Worm (Caenorhabditis elegans) whole organism, young adult: ENCODE measurements around the gene F35B3.3.
A peak's percentile ranks its signal among the peaks of the same experiment; 100 is the strongest.

ENCODE experiments used
- B0035.1 ChIP-seq: sonication (generic microtip); optimal IDR thresholded peaks from 2 replicates; lab custom pipeline; 2016; ENCODE audit warnings: missing genetic modification characterization, mild to moderate bottlenecking, missing compliant biosample characterization, missing genotype, missing genetic modification reagents
- B0261.1 ChIP-seq: sonication (generic microtip); optimal IDR thresholded peaks from 2 replicates; lab custom pipeline; 2016; ENCODE audit warnings: mild to moderate bottlenecking, missing genetic modification characterization, moderate library complexity, missing compliant biosample characterization
- C06A6.2 ChIP-seq: fragments of 200-800 bp; sonication (Bioruptor generic); conservative IDR thresholded peaks from 2 replicates; pipeline ENCODE4 v1.3.6; 2022; ENCODE audit warnings: missing genetic modification characterization, missing compliant biosample characterization
- F22D6.2 ChIP-seq: sonication (generic microtip); optimal IDR thresholded peaks from 2 replicates; lab custom pipeline; 2016; ENCODE audit warnings: mild to moderate bottlenecking, missing genetic modification characterization, missing compliant biosample characterization
- F23B12.7 ChIP-seq: sonication (generic microtip); optimal IDR thresholded peaks from 2 replicates; lab custom pipeline; 2017; ENCODE audit warnings: missing genetic modification characterization, mild to moderate bottlenecking, missing compliant biosample characterization, antibody characterized with exemption, moderate library complexity; ENCODE audit not compliant: insufficient read depth
- K12H6.12 ChIP-seq: fragments of 200-800 bp; sonication (Bioruptor generic); optimal IDR thresholded peaks from 2 replicates; lab custom pipeline; 2018; ENCODE audit warnings: mild to moderate bottlenecking, missing genetic modification characterization, missing compliant biosample characterization
- ama-1 ChIP-seq, 3 experiments: fragments of 150-350 bp in 1 of 3; sonication (generic microtip) in 2 of 3; optimal IDR thresholded peaks; 2 replicates each; lab custom pipeline; 2014 to 2018; ENCODE audit warnings: missing biosample characterization in 2 of 3, missing genetic modification characterization in 2 of 3, missing genetic modification reagents in 2 of 3
- athp-1 ChIP-seq: sonication (generic microtip); optimal IDR thresholded peaks from 2 replicates; lab custom pipeline; 2017; ENCODE audit warnings: mild to moderate bottlenecking, missing genetic modification characterization, missing compliant biosample characterization
- bed-1 ChIP-seq: fragments of 200-800 bp; sonication (Bioruptor generic); IDR thresholded peaks from 2 replicates; pipeline ENCODE4 v1.3.6; 2022; ENCODE audit warnings: missing genetic modification reagents, missing genetic modification characterization, missing compliant biosample characterization
- ccch-3 ChIP-seq: fragments of 200-800 bp; sonication (Bioruptor generic); optimal IDR thresholded peaks from 2 replicates; lab custom pipeline; 2018; ENCODE audit warnings: mild to moderate bottlenecking, missing genetic modification characterization, missing compliant biosample characterization
- cebp-1 ChIP-seq, 2 experiments: fragments of 200-800 bp in 1 of 2; sonication (Bioruptor generic) in 1 of 2; sonication (generic microtip) in 1 of 2; IDR thresholded peaks in 1 of 2; optimal IDR thresholded peaks in 1 of 2; 2 replicates each; pipeline versions ENCODE4 v1.3.6 to Lab custom; 2017 to 2022; ENCODE audit warnings: missing compliant biosample characterization in 2 of 2, missing genetic modification characterization in 2 of 2, mild to moderate bottlenecking in 1 of 2, missing genetic modification reagents in 1 of 2, moderate library complexity in 1 of 2
- ceh-79 ChIP-seq: sonication (generic microtip); optimal IDR thresholded peaks from 2 replicates; lab custom pipeline; 2017; ENCODE audit warnings: mild to moderate bottlenecking, missing genetic modification characterization, missing compliant biosample characterization
- ceh-91 ChIP-seq: fragments of 200-800 bp; sonication (Bioruptor generic); IDR thresholded peaks from 2 replicates; pipeline ENCODE4 v1.3.6; 2022; ENCODE audit warnings: missing genetic modification reagents, missing genetic modification characterization, missing compliant biosample characterization
- dox-1 ChIP-seq: fragments of 200-800 bp; sonication (Bioruptor generic); IDR thresholded peaks from 2 replicates; pipeline ENCODE4 v1.3.6; 2022; ENCODE audit warnings: missing genetic modification reagents, missing genetic modification characterization, missing compliant biosample characterization
- efl-1 ChIP-seq: fragments of 150-350 bp; optimal IDR thresholded peaks from 2 replicates; lab custom pipeline; 2014; ENCODE audit warnings: missing biosample characterization, missing genetic modification reagents, missing genetic modification characterization
- egl-44 ChIP-seq: fragments of 200-800 bp; sonication (Bioruptor generic); IDR thresholded peaks from 2 replicates; pipeline ENCODE4 v1.3.6; 2022; ENCODE audit warnings: missing genetic modification reagents, missing genetic modification characterization, missing compliant biosample characterization
- gei-17 ChIP-seq: fragments of 200-800 bp; sonication (Bioruptor generic); optimal IDR thresholded peaks from 2 replicates; lab custom pipeline; 2018; ENCODE audit warnings: mild to moderate bottlenecking, missing genetic modification characterization, missing compliant biosample characterization
- hmg-20 ChIP-seq: fragments of 200-800 bp; sonication (Bioruptor generic); IDR thresholded peaks from 2 replicates; pipeline ENCODE4 v1.3.6; 2022; ENCODE audit warnings: missing genetic modification reagents, missing genetic modification characterization, missing compliant biosample characterization
- let-526 ChIP-seq: fragments of 200-800 bp; sonication (Bioruptor generic); IDR thresholded peaks from 2 replicates; pipeline ENCODE4 v1.3.6; 2022; ENCODE audit warnings: missing genetic modification reagents, missing genetic modification characterization, missing compliant biosample characterization
- lsy-27 ChIP-seq: sonication (generic microtip); optimal IDR thresholded peaks from 2 replicates; lab custom pipeline; 2017; ENCODE audit warnings: missing genetic modification characterization, mild to moderate bottlenecking, missing compliant biosample characterization, antibody characterized with exemption, missing genotype, borderline replicate concordance; ENCODE audit not compliant: insufficient read depth
- madf-10 ChIP-seq: sonication (generic microtip); optimal IDR thresholded peaks from 2 replicates; lab custom pipeline; 2016; ENCODE audit warnings: mild to moderate bottlenecking, missing genetic modification characterization, missing compliant biosample characterization
- madf-3 ChIP-seq: fragments of 200-800 bp; sonication (Bioruptor generic); IDR thresholded peaks from 2 replicates; pipeline ENCODE4 v1.3.6; 2022; ENCODE audit warnings: missing genetic modification reagents, missing genetic modification characterization, missing compliant biosample characterization
- mel-28 ChIP-seq: sonication (generic microtip); optimal IDR thresholded peaks from 2 replicates; lab custom pipeline; 2016; ENCODE audit warnings: borderline replicate concordance, mild to moderate bottlenecking, missing genetic modification characterization, missing compliant biosample characterization
- mes-4 ChIP-seq: sonication (generic microtip); optimal IDR thresholded peaks from 2 replicates; lab custom pipeline; 2016; ENCODE audit warnings: missing genotype, missing genetic modification characterization, missing compliant biosample characterization
- nfya-1 ChIP-seq: sonication (generic microtip); optimal IDR thresholded peaks from 2 replicates; lab custom pipeline; 2017; ENCODE audit warnings: antibody characterized with exemption, missing compliant biosample characterization, missing genetic modification characterization, borderline replicate concordance; ENCODE audit not compliant: insufficient read depth
- snpc-1.3 ChIP-seq: sonication (generic microtip); optimal IDR thresholded peaks from 2 replicates; lab custom pipeline; 2017; ENCODE audit warnings: missing genetic modification characterization, mild to moderate bottlenecking, missing compliant biosample characterization, antibody characterized with exemption, moderate library complexity, missing genotype, missing genetic modification reagents; ENCODE audit not compliant: insufficient read depth
- snpc-3.4 ChIP-seq: sonication (generic microtip); optimal IDR thresholded peaks from 2 replicates; lab custom pipeline; 2017; ENCODE audit warnings: missing genetic modification characterization, mild to moderate bottlenecking, missing compliant biosample characterization, antibody characterized with exemption, moderate library complexity, missing genotype, missing genetic modification reagents
- sptf-2 ChIP-seq: fragments of 200-800 bp; sonication (Bioruptor generic); optimal IDR thresholded peaks from 2 replicates; lab custom pipeline; 2018; ENCODE audit warnings: mild to moderate bottlenecking, missing genetic modification characterization, missing compliant biosample characterization
- zfh-2 ChIP-seq: fragments of 200-800 bp; sonication (Bioruptor generic); conservative IDR thresholded peaks from 2 replicates; pipeline ENCODE4 v1.3.6; 2022; ENCODE audit warnings: missing genetic modification reagents, missing genetic modification characterization, missing compliant biosample characterization
- ztf-18 ChIP-seq: sonication (generic microtip); optimal IDR thresholded peaks from 2 replicates; lab custom pipeline; 2016; ENCODE audit warnings: missing genotype, mild to moderate bottlenecking, missing genetic modification characterization, missing compliant biosample characterization
- ztf-28 ChIP-seq: fragments of 200-800 bp; sonication (Bioruptor generic); IDR thresholded peaks from 2 replicates; pipeline ENCODE4 v1.3.6; 2022; ENCODE audit warnings: missing genetic modification reagents, missing genetic modification characterization, missing compliant biosample characterization

F35B3.3 gene

DNA sequence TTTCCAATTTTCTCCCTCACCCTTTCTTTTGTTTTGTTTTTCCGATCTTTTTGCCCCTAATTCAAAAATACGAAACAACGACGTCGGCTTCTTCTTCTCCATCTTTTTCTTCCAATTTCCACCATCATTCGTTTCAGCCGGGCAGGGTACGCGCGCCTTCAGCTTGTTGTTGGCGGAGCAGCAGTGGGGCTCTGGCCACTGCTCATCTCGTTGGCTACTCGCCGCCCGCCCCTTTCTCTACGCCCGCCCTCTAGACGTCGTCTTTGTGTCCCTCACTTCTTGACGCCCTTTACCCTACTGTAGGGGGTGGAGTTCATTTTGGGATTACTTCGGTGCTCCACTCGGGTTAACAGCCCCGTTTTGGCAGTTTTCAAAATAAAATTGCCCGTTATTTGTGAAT is 14.3 kb upstream of the F35B3.3 start (continued):
- peak; percentile 86 for TF ChIP-seq zfh-2 (GFP tag; lab: Robert Waterston, UW)
- TF ChIP-seq gei-17: no peak
- no peak for TF ChIP-seq ztf-18 (tag; lab: Kevin White, UChicago)
- TF ChIP-seq athp-1 (tag; lab: Kevin White, UChicago): no peak
- TF ChIP-seq let-526 (GFP tag; lab: Robert Waterston, UW): no peak
- no peak for TF ChIP-seq ama-1 (optimal IDR thresholded peaks at IDR 0.05; lab: Kevin White, UChicago)
- TF ChIP-seq ama-1 (GFP tag; optimal IDR thresholded peaks at IDR 0.05; lab: Kevin White, UChicago): no peak
- TF ChIP-seq F23B12.7: no peak
- no peak for TF ChIP-seq mel-28 (tag; lab: Kevin White, UChicago)
- peak; percentile 30; the same call in 1 of the 2 replicates for TF ChIP-seq dox-1 (GFP tag; lab: Robert Waterston, UW)
- TF ChIP-seq C06A6.2 (GFP tag; lab: Robert Waterston, UW): no peak
- TF ChIP-seq F22D6.2 (tag; lab: Kevin White, UChicago): no peak
- no peak for TF ChIP-seq sptf-2 (GFP tag; lab: Kevin White, UChicago)
- no peak for TF ChIP-seq B0261.1 (tag; lab: Kevin White, UChicago)
- TF ChIP-seq lsy-27: no peak
- TF ChIP-seq ccch-3 (GFP tag; lab: Kevin White, UChicago): no peak
- TF ChIP-seq madf-3: no peak
- no peak for TF ChIP-seq B0035.1

DNA sequence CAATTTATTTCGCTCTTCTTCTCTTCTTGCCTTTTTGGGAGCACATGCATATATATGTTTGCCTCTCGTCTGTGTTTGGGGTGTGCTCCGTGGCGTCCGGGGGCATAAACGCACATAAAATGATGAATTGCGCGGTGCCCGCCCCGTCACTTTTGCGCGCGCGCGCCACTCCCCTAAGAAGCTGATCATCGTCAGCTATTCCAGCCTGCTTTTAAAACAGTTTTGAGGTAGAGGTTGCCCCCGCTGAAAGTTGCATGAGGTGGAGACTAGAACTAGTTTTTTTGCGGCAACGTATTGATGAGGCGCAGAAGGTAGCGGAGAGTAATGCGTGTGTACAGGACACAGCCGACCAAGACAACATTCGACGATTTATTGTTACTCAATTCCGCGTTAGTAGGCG is 13.6 kb upstream of the F35B3.3 start:
- TF ChIP-seq madf-10 (tag; lab: Kevin White, UChicago): no peak
- no peak for TF ChIP-seq efl-1 (GFP tag; lab: Kevin White, UChicago)
- peak; percentile 28; the same call in 1 of the 2 replicates for TF ChIP-seq zfh-2 (GFP tag; lab: Robert Waterston, UW)
- no peak for TF ChIP-seq snpc-1.3 (tag; lab: Kevin White, UChicago)
- no peak for TF ChIP-seq madf-3

ce11 chrX:17002149-17002548 is 11.1 kb upstream of the F35B3.3 start:
- TF ChIP-seq ztf-28 (GFP tag; lab: Robert Waterston, UW) (no peak), hmg-20 (no peak), B0261.1 (tag; lab: Kevin White, UChicago) (no peak), cebp-1 (GFP tag; IDR thresholded peaks at IDR 0.05; lab: Robert Waterston, UW) (no peak), cebp-1 (tag; optimal IDR thresholded peaks at IDR 0.05; lab: Kevin White, UChicago) (peak; percentile 80), mes-4 (no peak), ceh-91 (GFP tag; lab: Robert Waterston, UW) (no peak), ceh-79 (tag; lab: Kevin White, UChicago) (no peak), egl-44 (GFP tag; lab: Robert Waterston, UW) (no peak)

DNA sequence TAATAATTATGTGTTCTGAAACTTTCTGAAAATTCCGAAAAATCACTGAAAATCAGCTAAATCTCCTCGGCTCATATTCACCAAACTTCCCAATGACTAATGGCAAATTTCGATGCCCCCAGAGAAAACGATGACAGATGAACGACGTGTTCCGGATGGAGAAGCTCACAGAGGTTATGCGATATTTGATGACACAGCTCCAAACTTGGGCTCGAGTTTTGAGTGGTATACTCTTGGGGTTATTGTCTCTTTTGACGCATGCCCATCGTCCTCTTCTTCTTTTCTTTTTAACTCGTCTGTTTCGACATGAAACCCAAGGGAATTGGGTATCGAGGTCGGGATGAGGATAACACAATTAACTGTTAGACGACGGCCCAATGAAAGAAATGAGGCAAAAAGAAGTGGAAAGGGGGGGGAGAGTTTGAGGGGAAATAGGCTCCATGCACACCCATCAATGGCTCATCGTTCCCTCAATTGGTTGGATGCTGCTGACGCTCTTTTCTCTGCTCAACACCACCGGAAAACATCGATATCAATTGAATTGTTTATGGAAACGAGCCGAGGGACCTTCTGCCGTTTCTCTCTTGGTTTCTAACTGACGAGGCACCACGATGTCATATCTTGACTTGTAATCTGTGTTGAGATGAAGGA is 9.7 kb upstream of the F35B3.3 start:
- TF ChIP-seq snpc-3.4 (no peak), bed-1 (no peak), K12H6.12 (tag; lab: Kevin White, UChicago) (peak; percentile 7), nfya-1 (tag; lab: Kevin White, UChicago) (no peak), zfh-2 (GFP tag; lab: Robert Waterston, UW) (peak; percentile 38; the same call in 1 of the 2 replicates)
- TF ChIP-seq, all 124 proteins: peak for 2
